Worm (Caenorhabditis elegans) whole organism, L1 larva: Measurements from ENCODE around the gene Y54G11A.9.
"Not testable (repeated sequence)": the region's sequence is repeated elsewhere in the genome, so short reads cannot be mapped to it uniquely, and the experiment has no call there.

ENCODE experiments used
- C04F5.9 ChIP-seq: sonication (generic microtip); optimal IDR thresholded peaks from 2 replicates; lab custom pipeline; 2016; ENCODE audit warnings: missing genetic modification characterization, missing compliant biosample characterization
- F16B12.6 ChIP-seq: fragments of 150-350 bp; optimal IDR thresholded peaks from 2 replicates; lab custom pipeline; 2014; ENCODE audit warnings: missing biosample characterization, missing genetic modification characterization
- blmp-1 ChIP-seq: fragments of 150-350 bp; optimal IDR thresholded peaks from 2 replicates; lab custom pipeline; 2014; ENCODE audit warnings: missing biosample characterization, missing genetic modification characterization
- ceh-63 ChIP-seq: fragments of 200-800 bp; sonication (Bioruptor generic); optimal IDR thresholded peaks from 2 replicates; lab custom pipeline; 2018; ENCODE audit warnings: mild to moderate bottlenecking, missing genetic modification characterization, missing compliant biosample characterization
- ceh-8 ChIP-seq: fragments of 200-800 bp; sonication (Bioruptor generic); optimal IDR thresholded peaks from 2 replicates; lab custom pipeline; 2018; ENCODE audit warnings: mild to moderate bottlenecking, missing genetic modification characterization, moderate library complexity, missing compliant biosample characterization
- dpl-1 ChIP-seq, 3 experiments: fragments of 150-350 bp in 2 of 3; sonication (generic microtip) in 1 of 3; optimal IDR thresholded peaks; 2 replicates each; lab custom pipeline; 2014 to 2017; ENCODE audit warnings: missing biosample characterization in 3 of 3, missing genetic modification characterization in 3 of 3, missing genetic modification reagents in 3 of 3
- efl-1 ChIP-seq, 4 experiments: fragments of 150-350 bp; optimal IDR thresholded peaks in 3 of 4; peaks in 1 of 4; 1 replicate in 1 of 4; 2 replicates in 3 of 4; lab custom pipeline; 2014; ENCODE audit warnings: missing biosample characterization in 2 of 4, missing genetic modification characterization in 2 of 4, missing genetic modification reagents in 2 of 4
- egl-13 ChIP-seq: sonication (generic microtip); optimal IDR thresholded peaks from 2 replicates; lab custom pipeline; 2016; ENCODE audit warnings: missing genotype, missing genetic modification reagents, missing genetic modification characterization, missing compliant biosample characterization
- elt-2 ChIP-seq: sonication (generic microtip); optimal IDR thresholded peaks from 2 replicates; lab custom pipeline; 2016; ENCODE audit warnings: missing genetic modification characterization, mild to moderate bottlenecking, inconsistent platforms, missing compliant biosample characterization, missing genetic modification reagents
- fkh-8 ChIP-seq: sonication (generic microtip); optimal IDR thresholded peaks from 2 replicates; lab custom pipeline; 2016; ENCODE audit warnings: mild to moderate bottlenecking, missing genetic modification characterization, missing compliant biosample characterization
- fos-1 ChIP-seq: fragments of 150-350 bp; optimal IDR thresholded peaks from 2 replicates; lab custom pipeline; 2014; ENCODE audit warnings: missing biosample characterization, missing genetic modification characterization
- hlh-17 ChIP-seq: fragments of 200-800 bp; sonication (Bioruptor generic); optimal IDR thresholded peaks from 2 replicates; lab custom pipeline; 2018; ENCODE audit warnings: missing genetic modification characterization, mild to moderate bottlenecking, missing compliant biosample characterization, moderate library complexity, borderline replicate concordance
- hlh-4 ChIP-seq: sonication (generic microtip); optimal IDR thresholded peaks from 2 replicates; lab custom pipeline; 2016; ENCODE audit warnings: mild to moderate bottlenecking, missing genetic modification characterization, missing compliant biosample characterization
- lin-14 ChIP-seq: fragments of 200-800 bp; sonication (Bioruptor generic); optimal IDR thresholded peaks from 2 replicates; lab custom pipeline; 2018; ENCODE audit warnings: mild to moderate bottlenecking, missing genetic modification characterization, moderate library complexity, missing compliant biosample characterization
- lin-35 ChIP-seq, 2 experiments: fragments of 150-350 bp; optimal IDR thresholded peaks; 2 replicates each; lab custom pipeline; 2014; ENCODE audit warnings: missing biosample characterization in 2 of 2, missing genetic modification characterization in 2 of 2, missing genetic modification reagents in 2 of 2
- nhr-11 ChIP-seq: fragments of 150-350 bp; optimal IDR thresholded peaks from 2 replicates; lab custom pipeline; 2014; ENCODE audit warnings: missing biosample characterization, missing genetic modification characterization
- nhr-19 ChIP-seq: fragments of 200-800 bp; sonication (Bioruptor generic); conservative IDR thresholded peaks from 2 replicates; pipeline ENCODE4 v1.3.6; 2022; ENCODE audit warnings: missing genetic modification characterization, missing compliant biosample characterization
- nhr-20 ChIP-seq: sonication (generic microtip); optimal IDR thresholded peaks from 2 replicates; lab custom pipeline; 2016; ENCODE audit warnings: mild to moderate bottlenecking, missing genetic modification characterization, missing compliant biosample characterization
- nhr-237 ChIP-seq: fragments of 150-350 bp; optimal IDR thresholded peaks from 2 replicates; lab custom pipeline; 2014; ENCODE audit warnings: missing biosample characterization, missing genetic modification characterization
- nhr-84 ChIP-seq: sonication (generic microtip); optimal IDR thresholded peaks from 2 replicates; lab custom pipeline; 2017; ENCODE audit warnings: missing biosample characterization, missing genetic modification characterization
- pax-3 ChIP-seq: fragments of 200-800 bp; sonication (Bioruptor generic); optimal IDR thresholded peaks from 2 replicates; lab custom pipeline; 2018; ENCODE audit warnings: mild to moderate bottlenecking, missing genetic modification characterization, moderate library complexity, missing compliant biosample characterization
- snpc-4 ChIP-seq: fragments of 150-350 bp; optimal IDR thresholded peaks from 2 replicates; lab custom pipeline; 2014; ENCODE audit warnings: missing biosample characterization, missing genetic modification characterization
- sox-4 ChIP-seq: sonication (generic microtip); optimal IDR thresholded peaks from 2 replicates; lab custom pipeline; 2016; ENCODE audit warnings: missing genetic modification characterization, missing compliant biosample characterization
- swsn-7 ChIP-seq: sonication (generic microtip); optimal IDR thresholded peaks from 2 replicates; lab custom pipeline; 2016; ENCODE audit warnings: missing genetic modification characterization, missing compliant biosample characterization
- vab-15 ChIP-seq: sonication (generic microtip); optimal IDR thresholded peaks from 2 replicates; lab custom pipeline; 2017; ENCODE audit warnings: missing genotype, mild to moderate bottlenecking, missing genetic modification characterization, missing compliant biosample characterization
- ztf-4 ChIP-seq: fragments of 150-350 bp; optimal IDR thresholded peaks from 2 replicates; lab custom pipeline; 2014; ENCODE audit warnings: missing biosample characterization, missing genetic modification characterization

The Y54G11A.9 gene

DNA sequence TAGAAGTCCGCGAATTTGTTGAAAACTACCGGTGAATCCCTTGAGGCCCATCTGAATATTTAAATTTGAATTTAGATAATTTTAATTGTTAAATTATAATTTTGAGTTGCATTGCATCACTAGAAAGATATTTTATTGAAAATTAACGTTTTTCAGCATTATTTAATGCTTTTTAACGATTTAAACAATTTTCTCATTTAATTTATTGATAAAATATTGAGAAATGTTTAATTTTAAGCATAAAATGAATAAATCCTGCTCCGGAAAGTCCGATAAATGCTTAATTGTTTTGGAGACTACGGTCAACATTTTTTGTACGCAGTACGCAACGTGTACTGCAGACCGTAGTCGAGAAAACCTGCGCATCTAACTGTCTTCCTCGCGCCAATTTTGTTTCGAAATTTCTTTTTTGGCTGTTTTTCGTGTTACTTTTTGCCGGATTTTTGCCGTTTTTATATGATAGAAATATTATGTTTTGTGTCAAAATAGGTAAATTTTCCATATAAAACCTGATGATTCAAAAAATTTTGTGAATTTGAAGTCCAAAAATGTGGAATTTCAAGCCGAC is 3.2 kb upstream of the Y54G11A.9 start, which contains the start of the genes Y54G11A.17, lin-7 and elof-1 (continued):
- TF ChIP-seq hlh-4 (tag; lab: Kevin White, UChicago) (no peak), elt-2 (tag; lab: Kevin White, UChicago) (no peak), sox-4 (tag; lab: Kevin White, UChicago) (no peak), egl-13 (tag; lab: Kevin White, UChicago) (peak; percentile 52), nhr-20 (tag; lab: Kevin White, UChicago) (peak; percentile 81), ztf-4 (tag; lab: Kevin White, UChicago) (peak; percentile 44), pax-3 (tag; lab: Kevin White, UChicago) (peak; percentile 63), nhr-84 (tag; lab: Kevin White, UChicago) (no peak), blmp-1 (tag; lab: Kevin White, UChicago) (peak; percentile 73), C04F5.9 (tag; lab: Kevin White, UChicago) (peak; percentile 55), ceh-63 (GFP tag; lab: Kevin White, UChicago) (no peak), fos-1 (tag; lab: Kevin White, UChicago) (peak; percentile 86)
- TF ChIP-seq, all 84 proteins: peak for 58

DNA sequence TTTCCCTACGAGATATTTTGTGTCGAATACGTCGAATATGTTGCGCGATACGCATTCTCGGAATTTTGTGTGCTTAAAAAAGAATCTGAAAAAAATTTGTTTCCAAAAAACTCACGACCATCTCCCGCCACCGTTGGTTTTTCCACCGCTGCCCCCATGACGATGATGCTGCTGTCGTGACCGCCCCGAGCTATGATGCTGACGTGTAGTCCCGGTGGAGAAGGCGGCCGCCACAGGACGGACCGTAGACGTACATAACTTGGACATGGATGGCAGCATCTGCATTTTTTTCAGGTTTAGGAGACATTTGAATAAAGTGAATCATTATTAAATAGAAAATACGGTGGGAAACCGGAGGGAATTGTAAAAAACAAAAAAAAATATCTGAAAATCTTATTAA is 2.1 kb downstream of the Y54G11A.9 start, which contains the start of gene ddl-3:
Gene ddl-3 (minus strand): TSS at position 289 of the 400 bp plus-strand sequence.
- TF ChIP-seq nhr-11 (tag; lab: Kevin White, UChicago); C04F5.9 (tag; lab: Kevin White, UChicago); lin-35 (GFP tag; optimal IDR thresholded peaks at IDR 0.05; lab: Kevin White, UChicago): not testable (repeated sequence)

DNA sequence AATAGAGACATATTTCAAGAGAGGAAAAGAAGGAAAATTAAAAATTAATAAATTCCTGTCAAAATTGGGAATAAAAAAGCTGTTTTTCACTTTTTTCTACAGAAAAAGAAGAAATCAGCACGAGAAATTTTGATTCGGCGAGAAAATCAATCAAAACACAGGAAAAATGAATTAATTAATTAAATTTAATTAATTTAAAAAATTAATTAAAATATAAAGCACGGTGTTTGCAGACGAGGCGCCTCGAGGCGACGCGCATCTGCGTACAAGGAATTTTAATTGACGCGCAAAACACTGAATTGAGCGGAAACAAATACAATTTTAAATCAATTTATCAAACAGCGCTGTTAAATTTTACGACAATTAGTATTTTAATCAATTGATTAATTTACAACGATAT is 25.0 kb downstream of the Y54G11A.9 start:
- TF ChIP-seq F16B12.6 (peak; percentile 16), dpl-1 (GFP tag; optimal IDR thresholded peaks at IDR 0.05; lab: Kevin White, UChicago) (peak in 1 of 3 experiments; percentile 22), ceh-8 (GFP tag; lab: Kevin White, UChicago) (peak; percentile 36), hlh-17 (GFP tag; lab: Kevin White, UChicago) (no peak), efl-1 (optimal IDR thresholded peaks at IDR 0.05; lab: Kevin White, UChicago) (peak in 1 of 2 experiments; percentile 18), efl-1 (GFP tag; optimal IDR thresholded peaks at IDR 0.05 in 1 of 2; lab: Kevin White, UChicago) (peak in 1 of 2 experiments; percentile 18), lin-14 (no peak)

DNA sequence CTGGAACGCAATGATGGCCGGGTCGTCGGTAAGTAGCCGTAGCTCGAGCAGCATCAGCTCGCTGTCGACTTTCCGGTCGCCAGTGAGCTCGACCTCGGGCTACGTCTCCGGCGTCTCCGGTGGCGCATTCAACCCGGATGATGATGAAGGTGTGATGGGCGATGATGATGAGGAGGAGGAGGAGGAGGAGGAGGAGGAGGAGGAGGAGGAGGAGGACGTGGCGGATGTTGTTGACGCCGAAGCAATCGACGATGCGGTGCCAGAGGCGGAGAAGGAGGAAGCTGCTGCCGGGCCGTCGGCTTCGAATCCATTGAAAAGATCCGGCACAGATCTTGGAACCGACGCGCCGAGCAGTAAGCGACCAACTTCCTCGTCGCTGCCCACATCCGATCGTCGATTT is 27.0 kb downstream of the Y54G11A.9 start:
- TF ChIP-seq nhr-237 = no peak
- TF ChIP-seq fkh-8 (tag; lab: Kevin White, UChicago) = no peak
- no peak for TF ChIP-seq efl-1 (optimal IDR thresholded peaks at IDR 0.05; lab: Kevin White, UChicago)
- TF ChIP-seq efl-1 (GFP tag; optimal IDR thresholded peaks at IDR 0.05 in 1 of 2; lab: Kevin White, UChicago) = no peak
- peak; percentile 48 for TF ChIP-seq ceh-8 (GFP tag; lab: Kevin White, UChicago)
- no peak for TF ChIP-seq egl-13 (tag; lab: Kevin White, UChicago)

DNA sequence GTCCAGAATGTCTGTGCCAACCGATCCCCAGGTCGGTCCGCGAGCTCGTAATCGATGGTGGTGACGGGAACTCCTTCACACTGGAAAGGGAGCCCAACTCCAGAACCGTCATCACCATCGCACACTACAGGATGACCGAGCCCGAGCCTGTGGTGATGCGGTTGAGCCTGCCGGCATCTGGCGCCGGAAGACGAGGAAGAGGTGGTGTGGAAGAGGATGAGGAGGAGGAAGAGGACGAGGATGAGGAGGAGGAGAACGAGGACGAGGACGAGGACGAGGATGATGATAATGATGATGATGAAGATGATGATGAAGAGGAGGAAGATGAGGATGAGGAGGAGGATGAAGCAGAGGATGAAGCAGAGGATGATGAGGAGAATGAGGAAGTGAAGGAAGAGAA is 28.2 kb downstream of the Y54G11A.9 start, which contains the start of gene Y54G11A.14:
Gene Y54G11A.14 (plus strand): TSS at position 132 of the 400 bp plus-strand sequence.
- TF ChIP-seq pax-3 (tag; lab: Kevin White, UChicago) (no peak), dpl-1 (GFP tag; optimal IDR thresholded peaks at IDR 0.05; lab: Kevin White, UChicago) (no peak), snpc-4 (tag; lab: Kevin White, UChicago) (no peak), swsn-7 (tag; lab: Kevin White, UChicago) (no peak), fos-1 (tag; lab: Kevin White, UChicago) (no peak), nhr-19 (GFP tag; lab: Robert Waterston, UW) (no peak), vab-15 (no peak)

DNA sequence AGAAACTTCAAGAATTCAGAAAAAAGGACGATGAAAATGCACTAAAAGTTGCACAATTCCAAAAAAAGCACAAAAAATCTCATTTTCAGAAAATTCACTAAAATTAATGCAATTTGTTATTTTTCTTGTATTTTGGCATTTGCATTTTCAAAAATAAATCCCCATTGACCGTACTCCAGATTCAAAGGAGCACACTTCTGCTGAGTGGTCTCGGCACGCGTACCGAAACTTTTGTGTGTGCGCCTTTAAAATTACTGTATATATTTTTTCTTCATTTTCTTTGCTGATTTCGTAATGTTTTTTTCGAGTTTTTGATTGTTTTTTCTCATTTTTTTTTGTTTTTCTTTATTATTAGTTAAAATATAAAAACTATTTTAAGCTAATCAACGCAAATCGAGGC is 34.1 kb downstream of the Y54G11A.9 start:
- TF ChIP-seq nhr-84 (tag; lab: Kevin White, UChicago) = no peak
- TF ChIP-seq efl-1 (optimal IDR thresholded peaks at IDR 0.05; lab: Kevin White, UChicago) = no peak
- peak in 1 of 2 experiments; percentile 44 for TF ChIP-seq efl-1 (GFP tag; optimal IDR thresholded peaks at IDR 0.05 in 1 of 2; lab: Kevin White, UChicago)
